Worm (Caenorhabditis elegans) whole organism, L4 larva: ENCODE measurements around the gene Y73B6BL.14.
A peak's percentile ranks its signal among the peaks of the same experiment; 100 is the strongest.

Experiments
- T20F7.1 ChIP-seq: fragments of 200-800 bp; sonication (Bioruptor generic); optimal IDR thresholded peaks from 2 replicates; lab custom pipeline; 2018; ENCODE audit warnings: mild to moderate bottlenecking, missing genetic modification characterization, missing compliant biosample characterization
- ama-1 ChIP-seq: fragments of 150-350 bp; optimal IDR thresholded peaks from 2 replicates; lab custom pipeline; 2014; ENCODE audit warnings: inconsistent platforms, mixed read lengths
- arid-1 ChIP-seq: fragments of 200-800 bp; sonication (Bioruptor generic); conservative IDR thresholded peaks from 2 replicates; pipeline ENCODE4 v1.3.6; 2022; ENCODE audit warnings: missing genetic modification reagents, missing genetic modification characterization, missing compliant biosample characterization
- attf-4 ChIP-seq: sonication (generic microtip); optimal IDR thresholded peaks from 3 replicates; lab custom pipeline; 2017; ENCODE audit warnings: missing biosample characterization, missing genetic modification characterization
- ceh-20 ChIP-seq: fragments of 200-800 bp; sonication (Bioruptor generic); IDR thresholded peaks from 2 replicates; pipeline ENCODE4 v1.3.6; 2022; ENCODE audit warnings: missing genetic modification reagents, missing genetic modification characterization, missing compliant biosample characterization
- ceh-32 ChIP-seq: sonication (generic microtip); optimal IDR thresholded peaks from 2 replicates; lab custom pipeline; 2016; ENCODE audit warnings: mild to moderate bottlenecking, missing genetic modification characterization, missing compliant biosample characterization; ENCODE audit not compliant: poor library complexity
- daf-16 ChIP-seq, 3 experiments: sonication (generic microtip); optimal IDR thresholded peaks; 2 replicates each; lab custom pipeline; 2016 to 2017; ENCODE audit warnings: missing genetic modification characterization in 3 of 3, missing genetic modification reagents in 3 of 3, mild to moderate bottlenecking in 2 of 3, missing compliant biosample characterization in 2 of 3, missing biosample characterization in 1 of 3, moderate library complexity in 1 of 3
- daf-19 ChIP-seq: fragments of 200-800 bp; sonication (Bioruptor generic); conservative IDR thresholded peaks from 2 replicates; pipeline ENCODE4 v1.3.6; 2022; ENCODE audit warnings: missing genetic modification characterization, missing compliant biosample characterization
- daf-8 ChIP-seq: fragments of 200-800 bp; sonication (Bioruptor generic); IDR thresholded peaks from 2 replicates; pipeline ENCODE4 v1.3.6; 2022; ENCODE audit warnings: missing genetic modification characterization, missing compliant biosample characterization
- dmd-6 ChIP-seq: fragments of 200-800 bp; sonication (Bioruptor generic); IDR thresholded peaks from 2 replicates; pipeline ENCODE4 v1.3.6; 2022; ENCODE audit warnings: missing genetic modification reagents, missing genetic modification characterization, missing compliant biosample characterization
- dmd-9 ChIP-seq: fragments of 200-800 bp; sonication (Bioruptor generic); IDR thresholded peaks from 2 replicates; pipeline ENCODE4 v1.3.6; 2022; ENCODE audit warnings: missing genetic modification reagents, missing genetic modification characterization, missing compliant biosample characterization
- dve-1 ChIP-seq: sonication (generic microtip); optimal IDR thresholded peaks from 2 replicates; lab custom pipeline; 2017; ENCODE audit warnings: antibody characterized with exemption, mild to moderate bottlenecking, missing genetic modification characterization, missing compliant biosample characterization; ENCODE audit not compliant: insufficient read depth
- hlh-11 ChIP-seq: fragments of 200-800 bp; sonication (Bioruptor generic); optimal IDR thresholded peaks from 2 replicates; lab custom pipeline; 2018; ENCODE audit warnings: mild to moderate bottlenecking, missing genetic modification characterization, missing compliant biosample characterization
- lin-13 ChIP-seq: fragments of 150-350 bp; optimal IDR thresholded peaks from 2 replicates; lab custom pipeline; 2014; ENCODE audit warnings: missing biosample characterization, missing genetic modification reagents, missing genetic modification characterization
- lin-38 ChIP-seq: fragments of 200-800 bp; sonication (Bioruptor generic); IDR thresholded peaks from 2 replicates; pipeline ENCODE4 v1.3.6; 2022; ENCODE audit warnings: missing genetic modification reagents, missing genetic modification characterization, missing compliant biosample characterization
- mdl-1 ChIP-seq, 2 experiments: fragments of 150-350 bp in 1 of 2; sonication (generic microtip) in 1 of 2; optimal IDR thresholded peaks; 2 replicates each; lab custom pipeline; 2014 to 2017; ENCODE audit warnings: missing biosample characterization in 2 of 2, missing genetic modification characterization in 2 of 2
- mes-2 ChIP-seq: sonication (generic microtip); optimal IDR thresholded peaks from 2 replicates; lab custom pipeline; 2016; ENCODE audit warnings: missing genotype, mild to moderate bottlenecking, missing genetic modification characterization, missing compliant biosample characterization; ENCODE audit not compliant: poor library complexity, severe bottlenecking
- mxl-3 ChIP-seq: fragments of 200-800 bp; sonication (Bioruptor generic); optimal IDR thresholded peaks from 2 replicates; lab custom pipeline; 2018; ENCODE audit warnings: mild to moderate bottlenecking, missing genetic modification characterization, missing compliant biosample characterization
- nhr-11 ChIP-seq: fragments of 150-350 bp; optimal IDR thresholded peaks from 2 replicates; lab custom pipeline; 2014; ENCODE audit warnings: missing biosample characterization, missing genetic modification characterization
- nhr-28 ChIP-seq: fragments of 150-350 bp; optimal IDR thresholded peaks from 2 replicates; lab custom pipeline; 2014; ENCODE audit warnings: missing biosample characterization, missing genetic modification characterization
- pha-4 ChIP-seq, 2 experiments: fragments of 150-350 bp in 1 of 2; fragments of 200-800 bp in 1 of 2; sonication (Bioruptor generic) in 1 of 2; IDR thresholded peaks in 1 of 2; optimal IDR thresholded peaks in 1 of 2; 2 replicates each; pipeline versions ENCODE4 v1.3.6 to Lab custom; 2014 to 2022; ENCODE audit warnings: missing genetic modification characterization in 2 of 2, missing genetic modification reagents in 2 of 2, missing biosample characterization in 1 of 2, missing compliant biosample characterization in 1 of 2
- php-3 ChIP-seq: fragments of 200-800 bp; sonication (Bioruptor generic); IDR thresholded peaks from 2 replicates; pipeline ENCODE4 v1.3.6; 2022; ENCODE audit warnings: missing genetic modification reagents, missing genetic modification characterization, missing compliant biosample characterization
- pqm-1 ChIP-seq: sonication (generic microtip); optimal IDR thresholded peaks from 2 replicates; lab custom pipeline; 2017; ENCODE audit warnings: missing biosample characterization, missing genetic modification characterization
- snpc-1.2 ChIP-seq: fragments of 200-800 bp; sonication (Bioruptor generic); IDR thresholded peaks from 2 replicates; pipeline ENCODE4 v1.3.6; 2022; ENCODE audit warnings: missing genetic modification reagents, missing genetic modification characterization, missing compliant biosample characterization
- snpc-4 ChIP-seq: fragments of 150-350 bp; optimal IDR thresholded peaks from 2 replicates; lab custom pipeline; 2014; ENCODE audit warnings: missing biosample characterization, missing genetic modification characterization
- spr-3 ChIP-seq: fragments of 200-800 bp; sonication (Bioruptor generic); optimal IDR thresholded peaks from 2 replicates; lab custom pipeline; 2018; ENCODE audit warnings: mild to moderate bottlenecking, missing genetic modification characterization, missing compliant biosample characterization
- tra-1 ChIP-seq: fragments of 200-800 bp; sonication (Bioruptor generic); IDR thresholded peaks from 2 replicates; pipeline ENCODE4 v1.3.6; 2022; ENCODE audit warnings: missing genetic modification reagents, missing genetic modification characterization, missing compliant biosample characterization
- unc-62 ChIP-seq, 3 experiments: fragments of 150-350 bp in 1 of 3; sonication (generic microtip); optimal IDR thresholded peaks in 2 of 3; peaks in 1 of 3; 1 replicate in 1 of 3; 2 replicates in 2 of 3; lab custom pipeline; 2014 to 2017; ENCODE audit warnings: missing biosample characterization in 3 of 3, missing genetic modification characterization in 3 of 3, missing genetic modification reagents in 3 of 3, missing genotype in 1 of 3
- zag-1 ChIP-seq: fragments of 150-350 bp; optimal IDR thresholded peaks from 2 replicates; lab custom pipeline; 2014; ENCODE audit warnings: missing biosample characterization, missing genetic modification characterization

The Y73B6BL.14 gene

ce11 chrIV:6336748-6337147 is 6.0 kb downstream of the Y73B6BL.14 start (continued):
- TF ChIP-seq dmd-6 (GFP tag; lab: Robert Waterston, UW) = peak; percentile 99
- TF ChIP-seq zag-1 (tag; lab: Kevin White, UChicago) = no peak
- peak; percentile 84 for TF ChIP-seq nhr-11 (tag; lab: Kevin White, UChicago)

ce11 chrIV:6335908-6336307 is 6.9 kb downstream of the Y73B6BL.14 start, which contains the start of gene mif-4:
Gene mif-4 (minus strand): TSS chrIV:6335994.
- TF ChIP-seq unc-62 (GFP tag; optimal IDR thresholded peaks at IDR 0.05 in 1 of 2; lab: Kevin White, UChicago) (peak in 1 of 2 experiments; percentile 43), unc-62 (tag; optimal IDR thresholded peaks at IDR 0.05; lab: Kevin White, UChicago) (no peak), mxl-3 (GFP tag; lab: Kevin White, UChicago) (no peak), pha-4 (GFP tag; IDR thresholded peaks at IDR 0.05; lab: Robert Waterston, UW) (no peak), pha-4 (tag; optimal IDR thresholded peaks at IDR 0.05; lab: Kevin White, UChicago) (peak; percentile 24), lin-38 (no peak), zag-1 (tag; lab: Kevin White, UChicago) (no peak), snpc-4 (tag; lab: Kevin White, UChicago) (no peak), mdl-1 (tag; optimal IDR thresholded peaks at IDR 0.05; lab: Kevin White, UChicago) (peak in 1 of 2 experiments; percentile 12)

- no peak for TF ChIP-seq ceh-20
Observed at ce11 chrIV:6333915-6334314, 8.9 kb downstream of the Y73B6BL.14 start, which contains the start of gene blos-2. Gene blos-2 (plus strand): TSS chrIV:6334215.

ce11 chrIV:6330790-6331189 is 12.0 kb downstream of the Y73B6BL.14 start:
- TF ChIP-seq ama-1 (lab: Kevin White, UChicago) (peak; percentile 15), arid-1 (no peak), daf-8 (GFP tag; lab: Robert Waterston, UW) (no peak), mes-2 (tag; lab: Kevin White, UChicago) (peak; percentile 7), T20F7.1 (peak; percentile 33), ceh-20 (peak; percentile 69; the same call in 1 of the 2 replicates), php-3 (GFP tag; lab: Robert Waterston, UW) (peak; percentile 78), pqm-1 (peak; percentile 91), dve-1 (tag; lab: Kevin White, UChicago) (peak; percentile 55), daf-19 (GFP tag; lab: Robert Waterston, UW) (no peak), tra-1 (GFP tag; lab: Robert Waterston, UW) (no peak), mdl-1 (tag; optimal IDR thresholded peaks at IDR 0.05; lab: Kevin White, UChicago) (no peak), mxl-3 (GFP tag; lab: Kevin White, UChicago) (peak; percentile 47), lin-13 (peak; percentile 40), spr-3 (no peak), ceh-32 (no peak), nhr-28 (tag; lab: Kevin White, UChicago) (peak; percentile 70), daf-16 (GFP tag; optimal IDR thresholded peaks at IDR 0.05; lab: Kevin White, UChicago) (no peak), daf-16 (tag; optimal IDR thresholded peaks at IDR 0.05; lab: Kevin White, UChicago) (peak; percentile 64), hlh-11 (tag; lab: Kevin White, UChicago) (peak; percentile 63), dmd-9 (GFP tag; lab: Robert Waterston, UW) (no peak), dmd-6 (GFP tag; lab: Robert Waterston, UW) (peak; percentile 81)

- TF ChIP-seq attf-4 (tag; lab: Kevin White, UChicago) = no peak
- TF ChIP-seq lin-13 = no peak
- TF ChIP-seq snpc-1.2 (GFP tag; lab: Robert Waterston, UW) = 0 out of 2 replicates have a peak, but pooled peaks have one; percentile 7
- TF ChIP-seq, all 104 proteins: peak for 1
Observed at ce11 chrIV:6329339-6329738, 13.4 kb downstream of the Y73B6BL.14 start, which contains the start of gene seu-1. Gene seu-1 (plus strand): TSS chrIV:6329639.
